Fruit fly (Drosophila melanogaster) whole organism, embryonic: ENCODE results near the gene Gr64f.

ENCODE experiments used
- Atf-2 ChIP-seq: fragments of 200-800 bp; sonication (Bioruptor generic); optimal IDR thresholded peaks from 2 replicates; lab custom pipeline; 2016; ENCODE audit warnings: missing biosample characterization, missing genetic modification characterization
- Atf3 ChIP-seq: fragments of 200-800 bp; sonication (Bioruptor generic); optimal IDR thresholded peaks from 3 replicates; lab custom pipeline; 2016; ENCODE audit warnings: missing biosample characterization, missing genetic modification characterization
- B-H1 ChIP-seq: fragments of 200-800 bp; sonication (Bioruptor generic); IDR thresholded peaks from 3 replicates; pipeline ENCODE4 v1.3.6; 2022; ENCODE audit warnings: missing biosample characterization, missing genetic modification characterization
- CG10543 ChIP-seq: fragments of 200-800 bp; sonication (Bioruptor generic); optimal IDR thresholded peaks from 3 replicates; lab custom pipeline; 2017; ENCODE audit warnings: missing biosample characterization, mild to moderate bottlenecking, missing genetic modification characterization, moderate library complexity
- CG10654 ChIP-seq: fragments of 200-800 bp; sonication (Bioruptor generic); optimal IDR thresholded peaks from 2 replicates; lab custom pipeline; 2016; ENCODE audit warnings: missing biosample characterization, missing genetic modification characterization
- CG10979 ChIP-seq: fragments of 200-800 bp; sonication (Bioruptor generic); optimal IDR thresholded peaks from 2 replicates; lab custom pipeline; 2018; ENCODE audit warnings: missing biosample characterization, mild to moderate bottlenecking, missing genetic modification characterization, moderate library complexity
- CG11504 ChIP-seq: fragments of 200-800 bp; sonication (Bioruptor generic); optimal IDR thresholded peaks from 3 replicates; lab custom pipeline; 2019; ENCODE audit warnings: missing biosample characterization, mild to moderate bottlenecking, missing genetic modification characterization, moderate library complexity
- CG11695 ChIP-seq: fragments of 200-800 bp; sonication (Bioruptor generic); IDR thresholded peaks from 3 replicates; pipeline ENCODE4 v1.3.6; 2022; ENCODE audit warnings: missing biosample characterization, missing genetic modification characterization
- CG12104 ChIP-seq: fragments of 200-800 bp; sonication (Bioruptor generic); optimal IDR thresholded peaks from 3 replicates; lab custom pipeline; 2016; ENCODE audit warnings: missing biosample characterization, missing genetic modification characterization
- CG12155 ChIP-seq: fragments of 200-800 bp; sonication (Bioruptor generic); optimal IDR thresholded peaks from 3 replicates; lab custom pipeline; 2016; ENCODE audit warnings: missing biosample characterization, missing genetic modification characterization
- CG15479 ChIP-seq: fragments of 200-800 bp; sonication (Bioruptor generic); optimal IDR thresholded peaks from 3 replicates; lab custom pipeline; 2019; ENCODE audit warnings: missing biosample characterization, mild to moderate bottlenecking, missing genetic modification characterization, moderate library complexity
- CG15514 ChIP-seq: fragments of 200-800 bp; sonication (Bioruptor generic); optimal IDR thresholded peaks from 3 replicates; lab custom pipeline; 2017; ENCODE audit warnings: missing biosample characterization, missing genetic modification characterization, mild to moderate bottlenecking, moderate library complexity, missing genetic modification reagents
- CG15601 ChIP-seq: fragments of 200-800 bp; sonication (Bioruptor generic); optimal IDR thresholded peaks from 3 replicates; lab custom pipeline; 2019; ENCODE audit warnings: missing biosample characterization, mild to moderate bottlenecking, missing genetic modification characterization, moderate library complexity
- CG2678 ChIP-seq: fragments of 200-800 bp; sonication (Bioruptor generic); optimal IDR thresholded peaks from 3 replicates; lab custom pipeline; 2019; ENCODE audit warnings: missing biosample characterization, mild to moderate bottlenecking, missing genetic modification characterization, moderate library complexity
- CG2889 ChIP-seq: fragments of 200-800 bp; sonication (Bioruptor generic); IDR thresholded peaks from 3 replicates; pipeline ENCODE4 v1.3.6; 2022; ENCODE audit warnings: missing biosample characterization, missing genetic modification characterization
- CG31224 ChIP-seq: fragments of 200-800 bp; sonication (Bioruptor generic); IDR thresholded peaks from 2 replicates; pipeline ENCODE4 v1.3.6; 2022; ENCODE audit warnings: missing biosample characterization, missing genetic modification characterization
- CG4282 ChIP-seq: fragments of 200-800 bp; sonication (Bioruptor generic); optimal IDR thresholded peaks from 2 replicates; lab custom pipeline; 2016; ENCODE audit warnings: missing biosample characterization, missing genetic modification characterization
- CG6272 ChIP-seq: fragments of 200-800 bp; sonication (Bioruptor generic); IDR thresholded peaks from 2 replicates; pipeline ENCODE4 v1.3.6; 2022; ENCODE audit warnings: missing biosample characterization, missing genetic modification characterization
- CG6791 ChIP-seq: fragments of 200-800 bp; sonication (Bioruptor generic); IDR thresholded peaks from 3 replicates; pipeline ENCODE4 v1.3.6; 2022; ENCODE audit warnings: missing biosample characterization, missing genetic modification characterization; ENCODE audit not compliant: partially characterized antibody
- CG8089 ChIP-seq: fragments of 200-800 bp; sonication (Bioruptor generic); optimal IDR thresholded peaks from 3 replicates; lab custom pipeline; 2016; ENCODE audit warnings: missing biosample characterization, missing genetic modification characterization
- Chrac-16 ChIP-seq: fragments of 200-800 bp; sonication (Bioruptor generic); optimal IDR thresholded peaks from 3 replicates; lab custom pipeline; 2016; ENCODE audit warnings: missing biosample characterization, missing genetic modification characterization
- D ChIP-seq, 2 experiments: fragments of 200-800 bp in 1 of 2; fragments of >200 bp in 1 of 2; sonication (Bioruptor generic) in 1 of 2; optimal IDR thresholded peaks; 2 replicates in 1 of 2; 3 replicates in 1 of 2; lab custom pipeline; 2017; ENCODE audit warnings: mild to moderate bottlenecking in 1 of 2, missing biosample characterization in 1 of 2, missing genetic modification characterization in 1 of 2, missing genetic modification reagents in 1 of 2
- D19A ChIP-seq: fragments of 200-800 bp; optimal IDR thresholded peaks from 3 replicates; lab custom pipeline; 2019; ENCODE audit warnings: missing biosample characterization, mild to moderate bottlenecking, missing genetic modification characterization, moderate library complexity
- Doc3 ChIP-seq: fragments of 200-800 bp; sonication (Bioruptor generic); IDR thresholded peaks from 3 replicates; pipeline ENCODE4 v1.3.6; 2022; ENCODE audit warnings: missing biosample characterization, missing genetic modification characterization; ENCODE audit not compliant: partially characterized antibody
- Eip74EF ChIP-seq, 2 experiments: fragments of 200-800 bp in 1 of 2; fragments of >200 bp in 1 of 2; sonication (Bioruptor generic) in 1 of 2; optimal IDR thresholded peaks; 2 replicates each; lab custom pipeline; 2017 to 2019; ENCODE audit warnings: missing biosample characterization in 2 of 2, missing genetic modification characterization in 2 of 2, mild to moderate bottlenecking in 1 of 2, moderate library complexity in 1 of 2
- GATAe ChIP-seq: fragments of 200-800 bp; sonication (Bioruptor generic); conservative IDR thresholded peaks from 2 replicates; pipeline ENCODE4 v1.3.6; 2022; ENCODE audit warnings: missing biosample characterization, missing genetic modification characterization
- Hr3 ChIP-seq: fragments of 200-800 bp; sonication (Bioruptor generic); optimal IDR thresholded peaks from 3 replicates; lab custom pipeline; 2016; ENCODE audit warnings: missing biosample characterization, missing genetic modification characterization
- Med ChIP-seq: fragments of 200-800 bp; sonication (Bioruptor generic); peaks from one replicate; lab custom pipeline; 2016; ENCODE audit warnings: missing biosample characterization, missing genetic modification characterization, mild to moderate bottlenecking, inconsistent platforms, moderate library complexity
- NC2β ChIP-seq: fragments of 200-800 bp; sonication (Bioruptor generic); optimal IDR thresholded peaks from 2 replicates; lab custom pipeline; 2016; ENCODE audit warnings: missing biosample characterization, missing genetic modification characterization
- Nf-YA ChIP-seq: fragments of 200-800 bp; sonication (Bioruptor generic); IDR thresholded peaks from 2 replicates; pipeline ENCODE4 v1.3.6; 2022; ENCODE audit warnings: missing biosample characterization, missing genetic modification characterization
- NfI ChIP-seq: fragments of 200-800 bp; sonication (Bioruptor generic); optimal IDR thresholded peaks from 3 replicates; lab custom pipeline; 2018; ENCODE audit warnings: missing biosample characterization, mild to moderate bottlenecking, missing genetic modification characterization, moderate library complexity
- PHDP ChIP-seq: fragments of 200-800 bp; sonication (Bioruptor generic); optimal IDR thresholded peaks from 3 replicates; lab custom pipeline; 2018; ENCODE audit warnings: missing biosample characterization, mild to moderate bottlenecking, missing genetic modification characterization, moderate library complexity
- Sin3A ChIP-seq: fragments of >200 bp; optimal IDR thresholded peaks from 2 replicates; lab custom pipeline; 2018
- Sox102F ChIP-seq: fragments of 200-800 bp; sonication (Bioruptor generic); optimal IDR thresholded peaks from 2 replicates; lab custom pipeline; 2018; ENCODE audit warnings: missing biosample characterization, mild to moderate bottlenecking, missing genetic modification characterization, moderate library complexity
- Vsx1 ChIP-seq: fragments of 200-800 bp; sonication (Bioruptor generic); optimal IDR thresholded peaks from 2 replicates; lab custom pipeline; 2017; ENCODE audit warnings: missing biosample characterization, mild to moderate bottlenecking, missing genetic modification characterization, missing genetic modification reagents
- YL-1 ChIP-seq: fragments of 200-800 bp; sonication (Bioruptor generic); optimal IDR thresholded peaks from 3 replicates; lab custom pipeline; 2017; ENCODE audit warnings: missing biosample characterization, mild to moderate bottlenecking, missing genetic modification characterization
- ase ChIP-seq: fragments of 200-800 bp; sonication (Bioruptor generic); IDR thresholded peaks from 3 replicates; pipeline ENCODE4 v1.3.6; 2022; ENCODE audit warnings: missing biosample characterization, missing genetic modification characterization
- bab2 ChIP-seq: fragments of 200-800 bp; sonication (Bioruptor generic); optimal IDR thresholded peaks from 2 replicates; lab custom pipeline; 2016; ENCODE audit warnings: missing biosample characterization, missing genetic modification characterization
- btn ChIP-seq: fragments of 200-800 bp; sonication (Bioruptor generic); optimal IDR thresholded peaks from 2 replicates; lab custom pipeline; 2016; ENCODE audit warnings: missing biosample characterization, missing genetic modification characterization
- danr ChIP-seq: fragments of 200-800 bp; sonication (Bioruptor generic); IDR thresholded peaks from 2 replicates; pipeline ENCODE4 v1.3.6; 2022; ENCODE audit warnings: missing biosample characterization, missing genetic modification characterization
- gsb ChIP-seq: fragments of 200-800 bp; sonication (Bioruptor generic); IDR thresholded peaks from 2 replicates; pipeline ENCODE4 v1.3.6; 2022; ENCODE audit warnings: missing biosample characterization, missing genetic modification characterization
- ken ChIP-seq: fragments of 200-800 bp; sonication (Bioruptor generic); IDR thresholded peaks from 3 replicates; pipeline ENCODE4 v1.3.6; 2022; ENCODE audit warnings: missing biosample characterization, missing genetic modification characterization
- klu ChIP-seq: fragments of 200-800 bp; sonication (Bioruptor generic); IDR thresholded peaks from 2 replicates; pipeline ENCODE4 v1.3.6; 2022; ENCODE audit warnings: missing biosample characterization, missing genetic modification characterization
- pan ChIP-seq, 4 experiments: fragments of >200 bp in 3 of 4; fragments of 200-800 bp in 1 of 4; sonication (Bioruptor generic) in 1 of 4; optimal IDR thresholded peaks in 3 of 4; IDR thresholded peaks in 1 of 4; 2 replicates each; pipeline versions ENCODE4 v1.3.6 to Lab custom; 2017 to 2022; ENCODE audit warnings: missing biosample characterization in 2 of 4, missing genetic modification characterization in 2 of 4, mixed read lengths in 1 of 4
- pb ChIP-seq: fragments of 200-800 bp; sonication (Bioruptor generic); optimal IDR thresholded peaks from 3 replicates; lab custom pipeline; 2016; ENCODE audit warnings: missing biosample characterization, missing genetic modification characterization
- pnt ChIP-seq: fragments of 200-800 bp; sonication (Bioruptor generic); optimal IDR thresholded peaks from 3 replicates; lab custom pipeline; 2016; ENCODE audit warnings: missing biosample characterization, missing genetic modification characterization
- run ChIP-seq: fragments of 200-800 bp; sonication (Bioruptor generic); optimal IDR thresholded peaks from 3 replicates; lab custom pipeline; 2018; ENCODE audit warnings: missing biosample characterization, mild to moderate bottlenecking, missing genetic modification characterization
- sisA ChIP-seq: fragments of 200-800 bp; sonication (Bioruptor generic); IDR thresholded peaks from 2 replicates; pipeline ENCODE4 v1.3.6; 2022; ENCODE audit warnings: missing biosample characterization, missing genetic modification characterization
- ssp ChIP-seq: fragments of 200-800 bp; sonication (Bioruptor generic); IDR thresholded peaks from 2 replicates; pipeline ENCODE4 v1.3.6; 2022; ENCODE audit warnings: missing biosample characterization, missing genetic modification characterization
- usp ChIP-seq: fragments of >200 bp; optimal IDR thresholded peaks from 2 replicates; lab custom pipeline; 2017; ENCODE audit warnings: missing biosample characterization, missing genetic modification characterization
- wor ChIP-seq: fragments of 200-800 bp; sonication (Bioruptor generic); IDR thresholded peaks from 2 replicates; pipeline ENCODE4 v1.3.6; 2022; ENCODE audit warnings: missing biosample characterization, missing genetic modification characterization

Gene Gr64f

DNA sequence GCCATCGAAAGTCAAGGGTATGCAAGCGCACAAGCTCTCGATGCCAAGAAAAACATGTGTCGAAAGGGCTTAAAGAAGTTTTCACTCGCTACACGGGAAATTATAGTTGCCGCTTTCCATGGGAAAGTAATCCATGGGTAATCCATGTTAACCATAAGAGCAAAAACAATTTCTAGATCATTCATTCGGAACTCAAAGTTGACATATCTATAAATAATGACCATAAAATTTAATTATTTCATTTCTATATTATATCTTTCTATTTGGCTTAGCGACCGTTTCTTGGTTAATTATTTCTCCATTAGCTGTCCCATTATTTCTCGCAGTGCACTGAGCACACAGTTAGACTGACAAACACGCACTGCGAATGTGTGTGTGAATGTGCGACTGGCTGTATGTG, 34.9 kb upstream of the Gr64f start (continued):
- TF ChIP-seq bab2 (GFP tag; lab: Kevin White, UChicago), result no peak
- TF ChIP-seq Atf3 (GFP tag; lab: Kevin White, UChicago), result no peak
- no peak for TF ChIP-seq GATAe (GFP tag; lab: Robert Waterston, UW)
- no peak for TF ChIP-seq gsb (GFP tag; lab: Robert Waterston, UW)
- no peak for TF ChIP-seq pnt
- TF ChIP-seq CG10654 (GFP tag; lab: Kevin White, UChicago), result no peak
- no peak for TF ChIP-seq D (optimal IDR thresholded peaks at IDR 0.05; lab: Kevin White, UChicago)
- TF ChIP-seq D (GFP tag; optimal IDR thresholded peaks at IDR 0.05; lab: Kevin White, UChicago), result no peak
- peak; percentile 52 for TF ChIP-seq PHDP (tag; lab: Kevin White, UChicago)
- no peak for TF ChIP-seq Vsx1
- TF ChIP-seq Sox102F (GFP tag; lab: Kevin White, UChicago), result peak; percentile 42
- no peak for TF ChIP-seq CG4282 (GFP tag; lab: Kevin White, UChicago)
- no peak for TF ChIP-seq Sin3A (lab: Kevin White, UChicago)
- TF ChIP-seq ssp (GFP tag; lab: Robert Waterston, UW), result no peak
- TF ChIP-seq Chrac-16 (GFP tag; lab: Kevin White, UChicago), result no peak
- no peak for TF ChIP-seq CG11695 (GFP tag; lab: Robert Waterston, UW)
- no peak for TF ChIP-seq CG6272 (GFP tag; lab: Robert Waterston, UW)
- TF ChIP-seq Nf-YA (GFP tag; lab: Robert Waterston, UW), result no peak
- TF ChIP-seq CG8089 (GFP tag; lab: Kevin White, UChicago), result no peak
- TF ChIP-seq run, result no peak
- TF ChIP-seq CG11504 (tag; lab: Kevin White, UChicago), result peak; percentile 55
- peak; percentile 27; the same call in 1 of the 2 replicates for TF ChIP-seq sisA (GFP tag; lab: Robert Waterston, UW)
- no peak for TF ChIP-seq Doc3 (GFP tag; lab: Robert Waterston, UW)
- TF ChIP-seq CG15601 (tag; lab: Kevin White, UChicago), result peak; percentile 17
- TF ChIP-seq B-H1 (GFP tag; lab: Robert Waterston, UW), result no peak
- no peak for TF ChIP-seq pan (optimal IDR thresholded peaks at IDR 0.05; lab: Kevin White, UChicago)
- no peak for TF ChIP-seq pan (GFP tag; optimal IDR thresholded peaks at IDR 0.05 in 1 of 2, IDR thresholded peaks at IDR 0.05 in 1 of 2)
- TF ChIP-seq CG12155, result no peak
- TF ChIP-seq NC2β (GFP tag; lab: Kevin White, UChicago), result no peak
- no peak for TF ChIP-seq YL-1
- TF ChIP-seq CG2889 (GFP tag; lab: Robert Waterston, UW), result no peak
- no peak for TF ChIP-seq pb (GFP tag; lab: Kevin White, UChicago)
- peak; percentile 33; the same call in 1 of the 2 replicates for TF ChIP-seq wor (GFP tag; lab: Robert Waterston, UW)
- no peak for TF ChIP-seq D19A (tag; lab: Kevin White, UChicago)
- no peak for TF ChIP-seq Atf-2 (GFP tag; lab: Kevin White, UChicago)
- TF ChIP-seq usp, result no peak
- no peak for TF ChIP-seq CG31224 (GFP tag; lab: Robert Waterston, UW)
- TF ChIP-seq klu (GFP tag; lab: Robert Waterston, UW), result no peak
- peak; percentile 17 for TF ChIP-seq CG10979 (tag; lab: Kevin White, UChicago)
- TF ChIP-seq btn, result no peak
- no peak for TF ChIP-seq danr (GFP tag; lab: Robert Waterston, UW)
- no peak for TF ChIP-seq CG6791
- no peak for TF ChIP-seq CG12104
- TF ChIP-seq NfI (GFP tag; lab: Kevin White, UChicago), result peak; percentile 45
- TF ChIP-seq Med (GFP tag; lab: Kevin White, UChicago), result no peak
- peak; percentile 41 for TF ChIP-seq CG10543 (GFP tag; lab: Kevin White, UChicago)
- TF ChIP-seq CG2678 (tag; lab: Kevin White, UChicago), result peak; percentile 53
- TF ChIP-seq Hr3, result peak; percentile 25
- TF ChIP-seq ase, result no peak
- TF ChIP-seq Eip74EF (GFP tag; optimal IDR thresholded peaks at IDR 0.05; lab: Kevin White, UChicago), result no peak
- TF ChIP-seq CG15514 (GFP tag; lab: Kevin White, UChicago), result no peak
- no peak for TF ChIP-seq CG15479 (GFP tag; lab: Kevin White, UChicago)
- no peak for TF ChIP-seq ken (GFP tag; lab: Robert Waterston, UW)
